Worm (Caenorhabditis elegans): ENCODE results near the gene myo-3.

- TF ChIP-seq B0310.2 (tag; optimal IDR thresholded peaks at IDR 0.05) (no peak), ama-1 (optimal IDR thresholded peaks at IDR 0.05) (no peak), flt-1 (GFP tag; IDR thresholded peaks at IDR 0.05) (no peak), ets-7 (tag; optimal IDR thresholded peaks at IDR 0.05) (no peak), F13C5.2 (tag; optimal IDR thresholded peaks at IDR 0.05) (no peak), sea-1 (GFP tag; conservative IDR thresholded peaks at IDR 0.05) (no peak), hmbx-1 (tag; optimal IDR thresholded peaks at IDR 0.05) (no peak), pes-1 (GFP tag; IDR thresholded peaks at IDR 0.05) (no peak), ceh-13 (GFP tag; optimal IDR thresholded peaks at IDR 0.05) (no peak), aly-1 (tag; optimal IDR thresholded peaks at IDR 0.05) (no peak)
These were observed 49.7 kb downstream of the myo-3 start, which contains the start of gene srd-4 for ce11 chrV:12184308-12184999.

All from whole organism, early embryonic.